Worm (Caenorhabditis elegans) whole organism, young adult: ENCODE measurements around the gene cyp-33C11.

Source experiments
- B0336.3 ChIP-seq: fragments of 200-800 bp; sonication (Bioruptor generic); IDR thresholded peaks from 2 replicates; pipeline ENCODE4 v1.3.6; 2022; ENCODE audit warnings: missing genetic modification characterization, missing compliant biosample characterization
- C17E4.6 ChIP-seq: fragments of 200-800 bp; sonication (Bioruptor generic); IDR thresholded peaks from 2 replicates; pipeline ENCODE4 v1.3.6; 2022; ENCODE audit warnings: missing genetic modification reagents, missing genetic modification characterization, missing compliant biosample characterization
- F22D6.2 ChIP-seq: sonication (generic microtip); optimal IDR thresholded peaks from 2 replicates; lab custom pipeline; 2016; ENCODE audit warnings: mild to moderate bottlenecking, missing genetic modification characterization, missing compliant biosample characterization
- F23B12.7 ChIP-seq: sonication (generic microtip); optimal IDR thresholded peaks from 2 replicates; lab custom pipeline; 2017; ENCODE audit warnings: missing genetic modification characterization, mild to moderate bottlenecking, missing compliant biosample characterization, antibody characterized with exemption, moderate library complexity; ENCODE audit not compliant: insufficient read depth
- F33H1.4 ChIP-seq: fragments of 200-800 bp; sonication (Bioruptor generic); IDR thresholded peaks from 2 replicates; pipeline ENCODE4 v1.3.6; 2022; ENCODE audit warnings: missing genetic modification reagents, missing genetic modification characterization, missing compliant biosample characterization
- F49E8.2 ChIP-seq: sonication (generic microtip); optimal IDR thresholded peaks from 3 replicates; lab custom pipeline; 2017; ENCODE audit warnings: missing genetic modification characterization, mild to moderate bottlenecking, missing compliant biosample characterization, antibody characterized with exemption, moderate library complexity; ENCODE audit not compliant: insufficient read depth
- T07F8.4 ChIP-seq: sonication (generic microtip); optimal IDR thresholded peaks from 2 replicates; lab custom pipeline; 2016; ENCODE audit warnings: mild to moderate bottlenecking, missing genetic modification characterization, moderate library complexity, missing compliant biosample characterization
- T26A5.8 ChIP-seq: sonication (generic microtip); optimal IDR thresholded peaks from 2 replicates; lab custom pipeline; 2016; ENCODE audit warnings: missing genetic modification characterization, missing compliant biosample characterization
- Y67H2A.10 ChIP-seq: fragments of 200-800 bp; sonication (Bioruptor generic); conservative IDR thresholded peaks from 2 replicates; pipeline ENCODE4 v1.3.6; 2022; ENCODE audit warnings: missing genetic modification reagents, missing genetic modification characterization, missing compliant biosample characterization
- akir-1 ChIP-seq: fragments of 200-800 bp; sonication (Bioruptor generic); optimal IDR thresholded peaks from 2 replicates; lab custom pipeline; 2018; ENCODE audit warnings: mild to moderate bottlenecking, missing genetic modification characterization, moderate library complexity, missing compliant biosample characterization
- aptf-2 ChIP-seq: fragments of 200-800 bp; sonication (Bioruptor generic); conservative IDR thresholded peaks from 2 replicates; pipeline ENCODE4 v1.3.6; 2022; ENCODE audit warnings: missing genetic modification reagents, missing genetic modification characterization, missing compliant biosample characterization
- atf-7 ChIP-seq: sonication (generic microtip); optimal IDR thresholded peaks from 2 replicates; lab custom pipeline; 2017; ENCODE audit warnings: mild to moderate bottlenecking, missing genetic modification characterization, missing compliant biosample characterization
- athp-1 ChIP-seq: sonication (generic microtip); optimal IDR thresholded peaks from 2 replicates; lab custom pipeline; 2017; ENCODE audit warnings: mild to moderate bottlenecking, missing genetic modification characterization, missing compliant biosample characterization
- bed-1 ChIP-seq: fragments of 200-800 bp; sonication (Bioruptor generic); IDR thresholded peaks from 2 replicates; pipeline ENCODE4 v1.3.6; 2022; ENCODE audit warnings: missing genetic modification reagents, missing genetic modification characterization, missing compliant biosample characterization
- cebp-1 ChIP-seq, 2 experiments: fragments of 200-800 bp in 1 of 2; sonication (Bioruptor generic) in 1 of 2; sonication (generic microtip) in 1 of 2; IDR thresholded peaks in 1 of 2; optimal IDR thresholded peaks in 1 of 2; 2 replicates each; pipeline versions ENCODE4 v1.3.6 to Lab custom; 2017 to 2022; ENCODE audit warnings: missing compliant biosample characterization in 2 of 2, missing genetic modification characterization in 2 of 2, mild to moderate bottlenecking in 1 of 2, missing genetic modification reagents in 1 of 2, moderate library complexity in 1 of 2
- ceh-58 ChIP-seq: fragments of 200-800 bp; sonication (Bioruptor generic); IDR thresholded peaks from 2 replicates; pipeline ENCODE4 v1.3.6; 2022; ENCODE audit warnings: missing genetic modification characterization, missing compliant biosample characterization
- ceh-91 ChIP-seq: fragments of 200-800 bp; sonication (Bioruptor generic); IDR thresholded peaks from 2 replicates; pipeline ENCODE4 v1.3.6; 2022; ENCODE audit warnings: missing genetic modification reagents, missing genetic modification characterization, missing compliant biosample characterization
- dpff-1 ChIP-seq: sonication (generic microtip); optimal IDR thresholded peaks from 2 replicates; lab custom pipeline; 2017; ENCODE audit warnings: mild to moderate bottlenecking, missing genetic modification characterization, missing compliant biosample characterization
- egrh-3 ChIP-seq: fragments of 200-800 bp; sonication (Bioruptor generic); IDR thresholded peaks from 2 replicates; pipeline ENCODE4 v1.3.6; 2022; ENCODE audit warnings: missing genetic modification reagents, missing genetic modification characterization, missing compliant biosample characterization
- ekl-4 ChIP-seq: fragments of 200-800 bp; sonication (Bioruptor generic); IDR thresholded peaks from 2 replicates; pipeline ENCODE4 v1.3.6; 2022; ENCODE audit warnings: missing genetic modification reagents, missing genetic modification characterization, missing compliant biosample characterization
- hlh-12 ChIP-seq: sonication (generic microtip); optimal IDR thresholded peaks from 2 replicates; lab custom pipeline; 2016; ENCODE audit warnings: missing genetic modification characterization, missing compliant biosample characterization
- hlh-26 ChIP-seq: fragments of 200-800 bp; sonication (Bioruptor generic); conservative IDR thresholded peaks from 2 replicates; pipeline ENCODE4 v1.3.6; 2022; ENCODE audit warnings: missing genetic modification reagents, missing genetic modification characterization, missing compliant biosample characterization
- hmg-1.2 ChIP-seq: fragments of 200-800 bp; sonication (Bioruptor generic); IDR thresholded peaks from 2 replicates; pipeline ENCODE4 v1.3.6; 2022; ENCODE audit warnings: missing genetic modification reagents, missing genetic modification characterization, missing compliant biosample characterization
- hsf-1 ChIP-seq: fragments of 200-800 bp; sonication (Bioruptor generic); IDR thresholded peaks from 2 replicates; pipeline ENCODE4 v1.3.6; 2022; ENCODE audit warnings: missing genetic modification reagents, missing genetic modification characterization, missing compliant biosample characterization
- let-526 ChIP-seq: fragments of 200-800 bp; sonication (Bioruptor generic); IDR thresholded peaks from 2 replicates; pipeline ENCODE4 v1.3.6; 2022; ENCODE audit warnings: missing genetic modification reagents, missing genetic modification characterization, missing compliant biosample characterization
- lin-40 ChIP-seq: sonication (generic microtip); optimal IDR thresholded peaks from 2 replicates; lab custom pipeline; 2016; ENCODE audit warnings: missing genetic modification characterization, mild to moderate bottlenecking, missing compliant biosample characterization, missing genotype, missing genetic modification reagents
- lin-54 ChIP-seq: fragments of 200-800 bp; sonication (Bioruptor generic); optimal IDR thresholded peaks from 2 replicates; lab custom pipeline; 2018; ENCODE audit warnings: mild to moderate bottlenecking, missing genetic modification characterization, missing compliant biosample characterization
- madf-3 ChIP-seq: fragments of 200-800 bp; sonication (Bioruptor generic); IDR thresholded peaks from 2 replicates; pipeline ENCODE4 v1.3.6; 2022; ENCODE audit warnings: missing genetic modification reagents, missing genetic modification characterization, missing compliant biosample characterization
- madf-8 ChIP-seq: fragments of 200-800 bp; sonication (Bioruptor generic); conservative IDR thresholded peaks from 2 replicates; pipeline ENCODE4 v1.3.6; 2022; ENCODE audit warnings: missing genetic modification reagents, missing genetic modification characterization, missing compliant biosample characterization
- nfya-2 ChIP-seq: fragments of 200-800 bp; sonication (Bioruptor generic); IDR thresholded peaks from 2 replicates; pipeline ENCODE4 v1.3.6; 2022; ENCODE audit warnings: missing genetic modification reagents, missing genetic modification characterization, missing compliant biosample characterization
- rec-8 ChIP-seq, 2 experiments: sonication (generic microtip); optimal IDR thresholded peaks; 2 replicates each; lab custom pipeline; 2016; ENCODE audit warnings: mild to moderate bottlenecking in 2 of 2, missing genetic modification characterization in 2 of 2, missing genetic modification reagents in 2 of 2, missing genotype in 2 of 2, missing biosample characterization in 1 of 2, missing compliant biosample characterization in 1 of 2, moderate library complexity in 1 of 2
- rpc-1 ChIP-seq, 2 experiments: fragments of 150-350 bp in 1 of 2; sonication (generic microtip) in 1 of 2; optimal IDR thresholded peaks; 2 replicates each; lab custom pipeline; 2014 to 2018; ENCODE audit warnings: missing biosample characterization in 1 of 2, missing genetic modification characterization in 1 of 2, missing genetic modification reagents in 1 of 2, missing genotype in 1 of 2
- snpc-1.3 ChIP-seq: sonication (generic microtip); optimal IDR thresholded peaks from 2 replicates; lab custom pipeline; 2017; ENCODE audit warnings: missing genetic modification characterization, mild to moderate bottlenecking, missing compliant biosample characterization, antibody characterized with exemption, moderate library complexity, missing genotype, missing genetic modification reagents; ENCODE audit not compliant: insufficient read depth
- snpc-3.4 ChIP-seq: sonication (generic microtip); optimal IDR thresholded peaks from 2 replicates; lab custom pipeline; 2017; ENCODE audit warnings: missing genetic modification characterization, mild to moderate bottlenecking, missing compliant biosample characterization, antibody characterized with exemption, moderate library complexity, missing genotype, missing genetic modification reagents
- xnd-1 ChIP-seq: sonication (generic microtip); optimal IDR thresholded peaks from 2 replicates; lab custom pipeline; 2016; ENCODE audit warnings: missing genotype, missing genetic modification reagents, missing genetic modification characterization, missing compliant biosample characterization
- zfh-2 ChIP-seq: fragments of 200-800 bp; sonication (Bioruptor generic); conservative IDR thresholded peaks from 2 replicates; pipeline ENCODE4 v1.3.6; 2022; ENCODE audit warnings: missing genetic modification reagents, missing genetic modification characterization, missing compliant biosample characterization
- ztf-18 ChIP-seq: sonication (generic microtip); optimal IDR thresholded peaks from 2 replicates; lab custom pipeline; 2016; ENCODE audit warnings: missing genotype, mild to moderate bottlenecking, missing genetic modification characterization, missing compliant biosample characterization
- ztf-25 ChIP-seq: fragments of 200-800 bp; sonication (Bioruptor generic); IDR thresholded peaks from 2 replicates; pipeline ENCODE4 v1.3.6; 2022; ENCODE audit warnings: missing genetic modification reagents, missing genetic modification characterization, missing compliant biosample characterization

The cyp-33C11 gene

DNA sequence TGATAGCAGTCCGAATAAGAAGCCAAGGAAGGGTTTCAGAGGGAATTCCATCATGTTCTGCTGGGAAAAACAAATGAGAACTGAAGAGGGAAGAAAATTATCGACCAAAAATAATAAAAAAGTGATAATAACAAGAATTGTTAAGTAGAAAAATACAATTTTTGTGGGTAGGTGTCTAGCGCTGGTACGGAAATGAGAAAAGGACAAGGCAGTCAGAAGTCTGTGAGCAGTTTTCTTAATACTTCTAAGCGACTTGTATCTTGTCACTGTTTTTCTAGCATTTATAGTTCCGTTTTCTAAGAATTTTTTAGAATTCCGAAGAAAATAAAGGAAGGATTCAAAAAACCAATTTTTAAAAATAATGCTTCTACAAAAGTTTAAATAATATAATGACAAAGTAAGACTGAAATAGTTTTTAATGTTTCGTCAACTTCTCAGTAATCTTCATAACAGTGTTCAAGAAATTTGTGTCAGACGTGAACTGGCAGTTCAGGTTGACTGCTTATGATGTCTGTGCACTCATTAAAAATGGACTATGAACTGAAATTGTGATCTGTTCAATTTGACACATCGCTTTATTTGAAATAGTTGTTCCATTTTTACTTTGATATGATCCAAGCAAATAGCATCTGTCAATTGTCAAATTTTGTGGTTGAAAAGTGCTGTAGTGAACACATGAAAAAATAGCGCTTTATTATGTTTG lies 19.9 kb downstream of the cyp-33C11 start, which contains the start of gene srx-4:
Gene srx-4 (minus strand): TSS at position 51 of the 703 bp plus-strand sequence.
- TF ChIP-seq hmg-1.2 (GFP tag; lab: Robert Waterston, UW) = no peak

DNA sequence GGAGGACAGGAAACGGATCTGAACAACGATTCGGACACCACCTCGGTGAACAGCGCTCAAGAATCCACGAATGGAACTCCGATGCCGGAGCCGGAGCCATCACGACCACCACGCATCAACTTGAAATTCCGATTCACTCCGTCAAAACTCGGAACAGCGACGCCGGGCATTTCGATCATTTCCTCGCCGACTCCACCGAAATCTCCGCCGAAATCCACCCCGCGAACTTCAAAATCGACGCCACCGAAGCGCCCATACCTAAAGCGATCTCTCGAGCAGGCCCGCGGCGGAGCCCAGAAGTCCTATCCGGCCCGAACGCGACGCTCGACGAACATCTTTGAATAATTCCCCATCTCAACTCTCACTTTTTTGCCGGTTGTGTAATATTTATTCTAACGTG lies 23.2 kb downstream of the cyp-33C11 start:
- no peak for TF ChIP-seq athp-1 (tag; lab: Kevin White, UChicago)
- no peak for TF ChIP-seq B0336.3 (GFP tag; lab: Robert Waterston, UW)
- no peak for TF ChIP-seq F23B12.7 (tag; lab: Kevin White, UChicago)
- no peak for TF ChIP-seq hlh-26
- TF ChIP-seq lin-54 (GFP tag; lab: Kevin White, UChicago) = no peak
- TF ChIP-seq ceh-58 (GFP tag; lab: Robert Waterston, UW) = no peak
- no peak for TF ChIP-seq ztf-18 (tag; lab: Kevin White, UChicago)
- TF ChIP-seq madf-8 (GFP tag; lab: Robert Waterston, UW) = no peak
- TF ChIP-seq xnd-1 (tag; lab: Kevin White, UChicago) = no peak
- TF ChIP-seq ekl-4 = no peak
- TF ChIP-seq C17E4.6 = no peak
- no peak for TF ChIP-seq snpc-1.3
- TF ChIP-seq egrh-3 (GFP tag; lab: Robert Waterston, UW) = peak; percentile 46; the same call in 1 of the 2 replicates
- TF ChIP-seq ztf-25 (GFP tag; lab: Robert Waterston, UW) = no peak
- TF ChIP-seq zfh-2 = peak; percentile 70
- TF ChIP-seq T07F8.4 (tag; lab: Kevin White, UChicago) = no peak
- no peak for TF ChIP-seq cebp-1 (GFP tag; IDR thresholded peaks at IDR 0.05; lab: Robert Waterston, UW)
- TF ChIP-seq cebp-1 (tag; optimal IDR thresholded peaks at IDR 0.05; lab: Kevin White, UChicago) = no peak
- no peak for TF ChIP-seq let-526 (GFP tag; lab: Robert Waterston, UW)

DNA sequence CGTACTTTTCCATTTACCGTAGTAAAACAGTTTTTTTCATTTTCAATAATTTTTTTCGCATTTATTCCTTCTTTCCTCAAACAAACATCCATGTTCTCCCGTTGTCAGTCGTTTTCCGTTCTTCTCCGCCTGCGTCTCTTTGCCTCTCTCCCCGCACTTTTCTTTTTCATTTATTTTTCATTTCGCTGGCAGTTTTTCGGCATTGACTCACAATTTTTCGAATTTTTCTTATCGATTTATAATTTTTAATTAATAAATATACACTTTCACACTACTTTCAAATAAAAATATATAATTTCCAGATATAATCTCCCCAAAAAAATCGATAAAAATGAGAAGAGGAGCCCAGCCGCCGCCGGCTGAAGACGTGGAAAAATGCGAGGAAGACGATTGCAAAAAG lies 25.4 kb downstream of the cyp-33C11 start, which contains the start of gene H25P19.1:
Gene H25P19.1 (plus strand): TSS at position 301 of the 400 bp plus-strand sequence.
- TF ChIP-seq F33H1.4 (GFP tag; lab: Robert Waterston, UW) (no peak), snpc-3.4 (tag; lab: Kevin White, UChicago) (no peak), dpff-1 (tag; lab: Kevin White, UChicago) (no peak), atf-7 (tag; lab: Kevin White, UChicago) (no peak), bed-1 (GFP tag; lab: Robert Waterston, UW) (no peak), lin-40 (no peak), rpc-1 (optimal IDR thresholded peaks at IDR 0.05; lab: Kevin White, UChicago) (no peak), rpc-1 (tag; optimal IDR thresholded peaks at IDR 0.05; lab: Kevin White, UChicago) (no peak), T26A5.8 (tag; lab: Kevin White, UChicago) (no peak), nfya-2 (no peak), rec-8 (tag; optimal IDR thresholded peaks at IDR 0.05; lab: Kevin White, UChicago) (no peak), aptf-2 (GFP tag; lab: Robert Waterston, UW) (no peak), F49E8.2 (tag; lab: Kevin White, UChicago) (no peak), hsf-1 (GFP tag; lab: Robert Waterston, UW) (no peak), ceh-91 (no peak), madf-3 (no peak), F22D6.2 (tag; lab: Kevin White, UChicago) (no peak), akir-1 (GFP tag; lab: Kevin White, UChicago) (no peak), hlh-12 (no peak), Y67H2A.10 (no peak), egrh-3 (GFP tag; lab: Robert Waterston, UW) (no peak)
